Fruit fly (Drosophila melanogaster): ENCODE measurements around the gene Jhbp14.

dm6 chr2L:13266627-13267026 is 30.3 kb downstream of the Jhbp14 start:
- TF ChIP-seq psq (optimal IDR thresholded peaks at IDR 0.05) (no peak), ttk (optimal IDR thresholded peaks at IDR 0.05) (no peak), h (optimal IDR thresholded peaks at IDR 0.05) (no peak)

All from Kc167 (cell line).